Worm (Caenorhabditis elegans) whole organism, L3 larva: ENCODE measurements around the gene pals-23.

ENCODE experiments used
- R02D3.7 ChIP-seq: fragments of 150-350 bp; optimal IDR thresholded peaks from 2 replicates; lab custom pipeline; 2014; ENCODE audit warnings: missing biosample characterization, missing genetic modification characterization
- ZK546.5 ChIP-seq: sonication (generic microtip); optimal IDR thresholded peaks from 2 replicates; lab custom pipeline; 2017; ENCODE audit warnings: missing biosample characterization, missing genetic modification characterization
- aly-2 ChIP-seq: fragments of 150-350 bp; optimal IDR thresholded peaks from 2 replicates; lab custom pipeline; 2014; ENCODE audit warnings: missing biosample characterization, missing genetic modification characterization
- ama-1 ChIP-seq: fragments of 150-350 bp; optimal IDR thresholded peaks from 2 replicates; lab custom pipeline; 2018
- ceh-16 ChIP-seq: sonication (generic microtip); optimal IDR thresholded peaks from 2 replicates; lab custom pipeline; 2017; ENCODE audit warnings: missing biosample characterization, missing genetic modification characterization
- ceh-28 ChIP-seq: fragments of 150-350 bp; optimal IDR thresholded peaks from 2 replicates; lab custom pipeline; 2014; ENCODE audit warnings: missing biosample characterization, missing genetic modification reagents, missing genetic modification characterization
- ceh-82 ChIP-seq: fragments of 150-350 bp; optimal IDR thresholded peaks from 2 replicates; lab custom pipeline; 2014; ENCODE audit warnings: missing biosample characterization, missing genetic modification characterization
- ceh-9 ChIP-seq: sonication (generic microtip); optimal IDR thresholded peaks from 2 replicates; lab custom pipeline; 2018; ENCODE audit warnings: missing biosample characterization, missing genetic modification characterization
- daf-12 ChIP-seq: fragments of 150-350 bp; optimal IDR thresholded peaks from 2 replicates; lab custom pipeline; 2014; ENCODE audit warnings: missing biosample characterization, missing genetic modification reagents, missing genetic modification characterization
- egl-27 ChIP-seq: sonication (generic microtip); optimal IDR thresholded peaks from 4 replicates; lab custom pipeline; 2017; ENCODE audit warnings: missing biosample characterization, missing genetic modification reagents, missing genetic modification characterization
- egl-5 ChIP-seq: fragments of 150-350 bp; optimal IDR thresholded peaks from 2 replicates; lab custom pipeline; 2017; ENCODE audit warnings: missing biosample characterization, missing genetic modification reagents, missing genetic modification characterization, inconsistent platforms
- elt-2 ChIP-seq: sonication (generic microtip); optimal IDR thresholded peaks from 2 replicates; lab custom pipeline; 2016; ENCODE audit warnings: missing genetic modification reagents, mild to moderate bottlenecking, missing genetic modification characterization, missing compliant biosample characterization
- fkh-2 ChIP-seq: fragments of 150-350 bp; optimal IDR thresholded peaks from 2 replicates; lab custom pipeline; 2014; ENCODE audit warnings: missing biosample characterization, missing genetic modification reagents, missing genetic modification characterization
- hmg-11 ChIP-seq: sonication (generic microtip); optimal IDR thresholded peaks from 2 replicates; lab custom pipeline; 2016; ENCODE audit warnings: missing genetic modification characterization, missing compliant biosample characterization
- lin-15B ChIP-seq: fragments of 150-350 bp; optimal IDR thresholded peaks from 2 replicates; lab custom pipeline; 2014; ENCODE audit warnings: missing biosample characterization, missing genetic modification characterization
- lsy-12 ChIP-seq: sonication (generic microtip); optimal IDR thresholded peaks from 2 replicates; lab custom pipeline; 2016; ENCODE audit warnings: mild to moderate bottlenecking, missing genetic modification characterization, missing compliant biosample characterization
- mdl-1 ChIP-seq: fragments of 150-350 bp; optimal IDR thresholded peaks from 2 replicates; lab custom pipeline; 2014; ENCODE audit warnings: missing biosample characterization, missing genetic modification characterization
- mml-1 ChIP-seq: fragments of 150-350 bp; sonication (generic microtip); optimal IDR thresholded peaks from 3 replicates; lab custom pipeline; 2014; ENCODE audit warnings: missing biosample characterization, missing genetic modification characterization
- nfya-1 ChIP-seq: sonication (generic microtip); optimal IDR thresholded peaks from 2 replicates; lab custom pipeline; 2017; ENCODE audit warnings: missing genetic modification characterization, mild to moderate bottlenecking, missing compliant biosample characterization, antibody characterized with exemption, moderate library complexity; ENCODE audit not compliant: insufficient read depth
- nhr-11 ChIP-seq: fragments of 150-350 bp; optimal IDR thresholded peaks from 2 replicates; lab custom pipeline; 2014; ENCODE audit warnings: missing biosample characterization, missing genetic modification characterization
- nhr-12 ChIP-seq: fragments of 150-350 bp; optimal IDR thresholded peaks from 2 replicates; lab custom pipeline; 2014; ENCODE audit warnings: missing biosample characterization, missing genetic modification characterization
- nhr-23 ChIP-seq: fragments of 150-350 bp; optimal IDR thresholded peaks from 2 replicates; lab custom pipeline; 2014; ENCODE audit warnings: missing biosample characterization, missing genetic modification reagents, missing genetic modification characterization
- nhr-237 ChIP-seq: fragments of 150-350 bp; optimal IDR thresholded peaks from 2 replicates; lab custom pipeline; 2014; ENCODE audit warnings: missing biosample characterization, missing genetic modification characterization
- nhr-25 ChIP-seq: sonication (generic microtip); optimal IDR thresholded peaks from 2 replicates; lab custom pipeline; 2017; ENCODE audit warnings: missing biosample characterization, missing genetic modification characterization
- nhr-43 ChIP-seq: sonication (generic microtip); optimal IDR thresholded peaks from 2 replicates; lab custom pipeline; 2016; ENCODE audit warnings: mild to moderate bottlenecking, missing genetic modification characterization, missing compliant biosample characterization; ENCODE audit not compliant: poor library complexity, severe bottlenecking
- nhr-76 ChIP-seq: fragments of 150-350 bp; sonication (generic microtip); optimal IDR thresholded peaks from 5 replicates; lab custom pipeline; 2014; ENCODE audit warnings: missing biosample characterization, missing genetic modification characterization
- pha-4 ChIP-seq: fragments of 150-350 bp; optimal IDR thresholded peaks from 2 replicates; lab custom pipeline; 2014; ENCODE audit warnings: missing biosample characterization, missing genetic modification reagents, missing genetic modification characterization
- pqm-1 ChIP-seq: fragments of 150-350 bp; optimal IDR thresholded peaks from 2 replicates; lab custom pipeline; 2017; ENCODE audit warnings: missing biosample characterization, missing genetic modification characterization, inconsistent platforms
- sea-2 ChIP-seq: fragments of 150-350 bp; sonication (generic microtip); optimal IDR thresholded peaks from 4 replicates; lab custom pipeline; 2014; ENCODE audit warnings: missing biosample characterization, missing genetic modification reagents, missing genetic modification characterization
- skn-1 ChIP-seq: fragments of 150-350 bp; optimal IDR thresholded peaks from 2 replicates; lab custom pipeline; 2014; ENCODE audit warnings: missing biosample characterization, missing genetic modification characterization
- tbx-2 ChIP-seq: sonication (generic microtip); optimal IDR thresholded peaks from 2 replicates; lab custom pipeline; 2016; ENCODE audit warnings: mild to moderate bottlenecking, missing genetic modification characterization, missing compliant biosample characterization
- unc-62 ChIP-seq: fragments of 150-350 bp; sonication (generic microtip); optimal IDR thresholded peaks from 4 replicates; lab custom pipeline; 2014; ENCODE audit warnings: missing biosample characterization, missing genetic modification reagents, missing genetic modification characterization
- zag-1 ChIP-seq: fragments of 150-350 bp; optimal IDR thresholded peaks from 2 replicates; lab custom pipeline; 2014; ENCODE audit warnings: missing biosample characterization, missing genetic modification characterization

pals-23 gene

ce11 chrIII:157980-158379, 33.4 kb downstream of the pals-23 start:
- TF ChIP-seq nhr-76 (no peak), nhr-11 (no peak), egl-5 (tag; lab: Kevin White, UChicago) (no peak), ceh-82 (no peak), tbx-2 (tag; lab: Kevin White, UChicago) (no peak), skn-1 (tag; lab: Kevin White, UChicago) (no peak), ceh-16 (no peak)

DNA sequence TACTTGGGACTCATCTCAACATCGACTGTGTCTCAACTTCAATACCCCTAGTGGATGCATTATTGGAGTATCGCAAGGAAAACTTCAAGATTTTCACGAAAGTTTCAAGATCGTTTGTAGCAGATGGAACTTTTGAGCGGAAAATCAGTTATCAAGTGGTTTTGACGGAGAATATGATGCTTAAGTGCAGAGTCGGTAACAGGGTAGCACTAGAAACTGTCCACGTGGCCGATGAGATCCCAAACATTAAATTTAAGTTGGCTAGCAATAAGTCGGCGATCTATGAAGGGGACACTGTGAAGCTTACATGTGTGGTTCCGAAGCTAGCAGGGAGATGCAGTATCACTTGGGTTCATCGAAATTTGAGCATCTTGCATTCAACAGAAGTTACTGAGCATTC, 34.6 kb downstream of the pals-23 start:
- TF ChIP-seq unc-62 (GFP tag; lab: Kevin White, UChicago), result no peak
- no peak for TF ChIP-seq nhr-43 (tag; lab: Kevin White, UChicago)
- no peak for TF ChIP-seq nhr-12 (tag; lab: Kevin White, UChicago)
- TF ChIP-seq daf-12, result no peak
- TF ChIP-seq R02D3.7 (tag; lab: Kevin White, UChicago), result no peak
- TF ChIP-seq nhr-11, result no peak
- TF ChIP-seq, all 47 proteins: peak for 0

DNA sequence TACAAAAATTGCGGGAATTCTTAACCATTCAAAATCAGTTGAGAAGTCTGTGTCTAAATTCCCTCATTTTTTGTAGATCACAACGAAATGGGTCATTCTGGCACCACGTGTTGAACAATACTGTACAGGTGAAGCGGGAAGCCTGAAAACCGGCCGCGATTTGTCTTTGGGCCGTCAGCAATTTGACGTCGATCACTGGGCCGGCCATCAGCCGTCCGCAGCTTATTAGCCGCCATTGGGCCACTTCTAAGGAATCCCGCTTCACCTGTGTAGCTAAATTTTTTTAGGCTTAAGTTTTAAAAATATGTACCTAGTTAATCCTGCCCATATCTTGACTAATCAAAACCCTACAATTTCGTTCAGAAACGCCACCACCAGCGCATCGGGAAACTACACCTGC, 35.1 kb downstream of the pals-23 start:
- TF ChIP-seq elt-2 (tag; lab: Kevin White, UChicago), result no peak
- no peak for TF ChIP-seq R02D3.7 (tag; lab: Kevin White, UChicago)
- no peak for TF ChIP-seq aly-2 (tag; lab: Kevin White, UChicago)
- TF ChIP-seq egl-27 (tag; lab: Kevin White, UChicago), result no peak
- TF ChIP-seq nhr-237 (tag; lab: Kevin White, UChicago), result no peak
- TF ChIP-seq pqm-1, result no peak
- TF ChIP-seq nhr-43 (tag; lab: Kevin White, UChicago), result no peak
- no peak for TF ChIP-seq ceh-82
- TF ChIP-seq sea-2 (GFP tag; lab: Kevin White, UChicago), result no peak
- TF ChIP-seq fkh-2 (tag; lab: Kevin White, UChicago), result no peak
- no peak for TF ChIP-seq mml-1

DNA sequence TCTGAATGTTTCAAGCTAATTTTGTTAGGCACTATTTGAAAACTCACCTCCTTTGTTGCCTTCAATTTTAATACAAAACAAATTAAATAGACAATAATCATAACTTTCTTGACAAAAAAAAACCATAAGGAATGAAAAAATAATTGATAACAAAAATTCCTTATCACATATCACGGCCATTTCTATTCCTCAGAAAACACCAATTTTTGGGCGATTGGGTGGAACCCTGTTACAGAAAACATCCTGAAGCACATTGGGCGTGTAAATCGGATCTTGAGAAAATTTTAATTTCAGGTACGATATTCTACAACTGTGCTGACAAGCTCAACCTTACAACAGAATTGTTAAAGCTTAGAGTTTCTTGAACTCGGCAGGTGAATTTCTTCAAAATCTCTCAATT, 40.2 kb downstream of the pals-23 start, which contains the start of gene F40G9.8:
Gene F40G9.8 (minus strand): TSS at position 101 of the 400 bp plus-strand sequence.
- TF ChIP-seq daf-12 (no peak), egl-5 (tag; lab: Kevin White, UChicago) (no peak), mml-1 (no peak), zag-1 (tag; lab: Kevin White, UChicago) (no peak), nhr-76 (no peak), ceh-28 (tag; lab: Kevin White, UChicago) (no peak), fkh-2 (tag; lab: Kevin White, UChicago) (no peak), nhr-23 (tag; lab: Kevin White, UChicago) (no peak), lsy-12 (no peak), lin-15B (tag; lab: Kevin White, UChicago) (no peak)

DNA sequence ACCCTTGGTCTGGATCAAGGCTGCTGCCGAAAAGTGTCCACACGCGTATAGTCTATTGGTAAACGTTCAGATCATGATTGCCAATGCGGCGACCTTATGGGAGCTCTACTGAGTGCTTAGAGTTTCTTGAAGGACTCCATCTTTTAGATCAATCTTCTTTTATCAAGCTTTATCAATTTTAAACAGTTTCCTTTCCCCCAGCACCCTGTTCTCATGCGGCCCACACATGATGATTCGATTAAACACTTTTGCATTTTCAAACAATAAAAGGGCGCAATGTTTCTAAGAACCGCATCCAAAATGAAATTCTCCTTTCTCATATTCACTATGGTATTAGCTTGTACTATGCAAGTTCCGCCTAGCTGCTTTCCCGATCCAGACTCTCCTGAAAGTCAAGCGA, 40.8 kb downstream of the pals-23 start, which contains the start of gene F40G9.7:
Gene F40G9.7 (plus strand): TSS at position 301 of the 400 bp plus-strand sequence.
- no peak for TF ChIP-seq nhr-25 (tag; lab: Kevin White, UChicago)
- no peak for TF ChIP-seq zag-1 (tag; lab: Kevin White, UChicago)
- TF ChIP-seq nhr-11, result no peak
- TF ChIP-seq mml-1, result no peak
- no peak for TF ChIP-seq skn-1 (tag; lab: Kevin White, UChicago)
- no peak for TF ChIP-seq ZK546.5 (tag; lab: Kevin White, UChicago)
- TF ChIP-seq sea-2 (GFP tag; lab: Kevin White, UChicago), result no peak
- TF ChIP-seq pqm-1, result no peak
- no peak for TF ChIP-seq nfya-1 (tag; lab: Kevin White, UChicago)
- no peak for TF ChIP-seq ceh-9
- no peak for TF ChIP-seq hmg-11 (tag; lab: Kevin White, UChicago)
- no peak for TF ChIP-seq ama-1 (lab: Kevin White, UChicago)
- TF ChIP-seq mdl-1 (tag; lab: Kevin White, UChicago), result no peak
- TF ChIP-seq ceh-82, result no peak
- no peak for TF ChIP-seq egl-27 (tag; lab: Kevin White, UChicago)
- no peak for TF ChIP-seq pha-4 (tag; lab: Kevin White, UChicago)
- no peak for TF ChIP-seq nhr-237 (tag; lab: Kevin White, UChicago)
- no peak for TF ChIP-seq nhr-23 (tag; lab: Kevin White, UChicago)
- TF ChIP-seq, all 47 proteins: peak for 0
